Fruit fly (Drosophila melanogaster): ENCODE results near the gene fws.
A peak's percentile ranks its signal among the peaks of the same experiment; 100 is the strongest.

fws gene

dm6 chr2L:17449608-17450504 is 31.0 kb downstream of the fws start, which contains the start of gene dl:
dl (minus strand) TSS chr2L:17450364.
- no peak for TF ChIP-seq Camta (GFP tag; optimal IDR thresholded peaks at IDR 0.05)
- no peak for TF ChIP-seq CG3065 (GFP tag; optimal IDR thresholded peaks at IDR 0.05)
- TF ChIP-seq Poxn (GFP tag; IDR thresholded peaks at IDR 0.05), result no peak
- TF ChIP-seq Six4 (GFP tag; optimal IDR thresholded peaks at IDR 0.05), result no peak
- TF ChIP-seq B-H1 (GFP tag; IDR thresholded peaks at IDR 0.05), result no peak
- no peak for TF ChIP-seq CG2678 (tag; optimal IDR thresholded peaks at IDR 0.05)
- no peak for TF ChIP-seq Stat92E (GFP tag; optimal IDR thresholded peaks at IDR 0.05)
- TF ChIP-seq chinmo (GFP tag; IDR thresholded peaks at IDR 0.05; ENCODE audit: partially characterized antibody), result peak; percentile 85; the same call in 3 of the 4 replicates
- no peak for TF ChIP-seq CG13296 (GFP tag; optimal IDR thresholded peaks at IDR 0.05)
- no peak for TF ChIP-seq CG2129 (GFP tag; IDR thresholded peaks at IDR 0.05; ENCODE audit: partially characterized antibody)
- peak; percentile 33; the same call in 1 of the 2 replicates for TF ChIP-seq CG9932 (GFP tag; IDR thresholded peaks at IDR 0.05)
- TF ChIP-seq z (GFP tag; IDR thresholded peaks at IDR 0.05), result no peak
- no peak for TF ChIP-seq CG43689 (GFP tag; IDR thresholded peaks at IDR 0.05)
- peak; percentile 90 for TF ChIP-seq CG3163 (GFP tag; optimal IDR thresholded peaks at IDR 0.05)
- TF ChIP-seq slp2 (GFP tag; optimal IDR thresholded peaks at IDR 0.05), result no peak
- TF ChIP-seq CG30020 (tag; optimal IDR thresholded peaks at IDR 0.05), result no peak
- TF ChIP-seq NfI (GFP tag; optimal IDR thresholded peaks at IDR 0.05), result no peak
- no peak for TF ChIP-seq Fer3 (tag; optimal IDR thresholded peaks at IDR 0.05)
- TF ChIP-seq oc (tag; optimal IDR thresholded peaks at IDR 0.05), result no peak
- TF ChIP-seq ara (GFP tag; IDR thresholded peaks at IDR 0.05), result 0 out of 2 replicates have a peak, but pooled peaks have one; percentile 13
- TF ChIP-seq CG17829 (tag; optimal IDR thresholded peaks at IDR 0.05), result no peak
- TF ChIP-seq CG5180 (GFP tag; optimal IDR thresholded peaks at IDR 0.05), result no peak
- TF ChIP-seq ERR (GFP tag; optimal IDR thresholded peaks at IDR 0.05), result peak; percentile 1
- no peak for TF ChIP-seq mam (GFP tag; optimal IDR thresholded peaks at IDR 0.05)
- no peak for TF ChIP-seq pum (GFP tag; optimal IDR thresholded peaks at IDR 0.05)
- no peak for TF ChIP-seq CG10321 (GFP tag; IDR thresholded peaks at IDR 0.05)
- TF ChIP-seq ind (GFP tag; optimal IDR thresholded peaks at IDR 0.05), result no peak
- TF ChIP-seq Dp (GFP tag; optimal IDR thresholded peaks at IDR 0.05), result peak; percentile 27
- TF ChIP-seq CG17385 (GFP tag; optimal IDR thresholded peaks at IDR 0.05), result no peak
- TF ChIP-seq pita (GFP tag; optimal IDR thresholded peaks at IDR 0.05), result no peak
- TF ChIP-seq wek (GFP tag; optimal IDR thresholded peaks at IDR 0.05), result no peak
- TF ChIP-seq Fer2 (tag; optimal IDR thresholded peaks at IDR 0.05), result no peak
- TF ChIP-seq CG13624 (GFP tag; optimal IDR thresholded peaks at IDR 0.05), result peak; percentile 42
- TF ChIP-seq aop (GFP tag; IDR thresholded peaks at IDR 0.05), result no peak
- TF ChIP-seq CG10147 (GFP tag; optimal IDR thresholded peaks at IDR 0.05), result no peak
- no peak for TF ChIP-seq sug (tag; optimal IDR thresholded peaks at IDR 0.05)
- TF ChIP-seq hkb (optimal IDR thresholded peaks at IDR 0.05), result no peak
- peak; percentile 9; the same call in 1 of the 2 replicates for TF ChIP-seq hkb (GFP tag; IDR thresholded peaks at IDR 0.05)
- TF ChIP-seq CG18619 (GFP tag; optimal IDR thresholded peaks at IDR 0.05), result no peak
- TF ChIP-seq CG12391 (tag; optimal IDR thresholded peaks at IDR 0.05), result no peak
- no peak for TF ChIP-seq HHEX (GFP tag; optimal IDR thresholded peaks at IDR 0.05)
- TF ChIP-seq emc (GFP tag; optimal IDR thresholded peaks at IDR 0.05), result no peak
- TF ChIP-seq pb (GFP tag; optimal IDR thresholded peaks at IDR 0.05), result no peak
- TF ChIP-seq sima (GFP tag; optimal IDR thresholded peaks at IDR 0.05), result no peak
- peak; percentile 24 for TF ChIP-seq stwl (tag; optimal IDR thresholded peaks at IDR 0.05)
- TF ChIP-seq fd3F (GFP tag; optimal IDR thresholded peaks at IDR 0.05), result no peak
- TF ChIP-seq ap (GFP tag; IDR thresholded peaks at IDR 0.05), result no peak
- no peak for TF ChIP-seq CG10979 (tag; optimal IDR thresholded peaks at IDR 0.05)
- TF ChIP-seq zfh2 (GFP tag; optimal IDR thresholded peaks at IDR 0.05), result no peak
- no peak for TF ChIP-seq h (optimal IDR thresholded peaks at IDR 0.05)

Data from whole organism, embryonic.